Fruit fly (Drosophila melanogaster) whole organism, embryonic: ENCODE results near the gene CG16984.

ENCODE experiments used
- B-H1 ChIP-seq: fragments of 200-800 bp; sonication (Bioruptor generic); IDR thresholded peaks from 3 replicates; pipeline ENCODE4 v1.3.6; 2022; ENCODE audit warnings: missing biosample characterization, missing genetic modification characterization
- B-H2 ChIP-seq: fragments of 200-800 bp; sonication (Bioruptor generic); optimal IDR thresholded peaks from 2 replicates; lab custom pipeline; 2018; ENCODE audit warnings: missing biosample characterization, mild to moderate bottlenecking, missing genetic modification characterization
- Bgb ChIP-seq: fragments of 200-800 bp; sonication (Bioruptor generic); IDR thresholded peaks from 2 replicates; pipeline ENCODE4 v1.3.6; 2022; ENCODE audit warnings: missing biosample characterization, missing genetic modification characterization; ENCODE audit not compliant: partially characterized antibody
- Bteb2 ChIP-seq: fragments of 200-800 bp; sonication (Bioruptor generic); optimal IDR thresholded peaks from 2 replicates; lab custom pipeline; 2016; ENCODE audit warnings: missing biosample characterization, missing genetic modification characterization
- CG10366 ChIP-seq: fragments of 200-800 bp; sonication (Bioruptor generic); IDR thresholded peaks from 2 replicates; pipeline ENCODE4 v1.3.6; 2022; ENCODE audit warnings: missing biosample characterization, missing genetic modification characterization
- CG10979 ChIP-seq: fragments of 200-800 bp; sonication (Bioruptor generic); optimal IDR thresholded peaks from 2 replicates; lab custom pipeline; 2018; ENCODE audit warnings: missing biosample characterization, mild to moderate bottlenecking, missing genetic modification characterization, moderate library complexity
- CG12299 ChIP-seq: fragments of 200-800 bp; sonication (Bioruptor generic); optimal IDR thresholded peaks from 2 replicates; lab custom pipeline; 2018; ENCODE audit warnings: missing biosample characterization, mild to moderate bottlenecking, missing genetic modification characterization
- CG13123 ChIP-seq: fragments of 200-800 bp; sonication (Bioruptor generic); optimal IDR thresholded peaks from 2 replicates; lab custom pipeline; 2016; ENCODE audit warnings: missing biosample characterization, missing genetic modification characterization
- CG13775 ChIP-seq: fragments of 200-800 bp; sonication (Bioruptor generic); optimal IDR thresholded peaks from 3 replicates; lab custom pipeline; 2017; ENCODE audit warnings: missing biosample characterization, mild to moderate bottlenecking, missing genetic modification characterization
- CG16863 ChIP-seq: fragments of 200-800 bp; sonication (Bioruptor generic); optimal IDR thresholded peaks from 3 replicates; lab custom pipeline; 2016; ENCODE audit warnings: missing biosample characterization, missing genetic modification characterization
- CG17612 ChIP-seq: fragments of 200-800 bp; sonication (Bioruptor generic); IDR thresholded peaks from 2 replicates; pipeline ENCODE4 v1.3.6; 2022; ENCODE audit warnings: missing biosample characterization, missing genetic modification characterization
- CG18619 ChIP-seq: fragments of 200-800 bp; sonication (Bioruptor generic); optimal IDR thresholded peaks from 3 replicates; lab custom pipeline; 2017; ENCODE audit warnings: missing biosample characterization, mild to moderate bottlenecking, missing genetic modification characterization
- CG2120 ChIP-seq: fragments of 200-800 bp; sonication (Bioruptor generic); optimal IDR thresholded peaks from 3 replicates; lab custom pipeline; 2016; ENCODE audit warnings: missing biosample characterization, missing genetic modification characterization
- CG2129 ChIP-seq: fragments of 200-800 bp; sonication (Bioruptor generic); IDR thresholded peaks from 2 replicates; pipeline ENCODE4 v1.3.6; 2022; ENCODE audit warnings: missing biosample characterization, missing genetic modification characterization; ENCODE audit not compliant: partially characterized antibody
- CG33557 ChIP-seq: fragments of 200-800 bp; sonication (Bioruptor generic); optimal IDR thresholded peaks from 2 replicates; lab custom pipeline; 2019; ENCODE audit warnings: missing biosample characterization, mild to moderate bottlenecking, missing genetic modification characterization, moderate library complexity
- CG3838 ChIP-seq: fragments of 200-800 bp; sonication (Bioruptor generic); optimal IDR thresholded peaks from 3 replicates; lab custom pipeline; 2016; ENCODE audit warnings: missing biosample characterization, missing genetic modification characterization
- CG6654 ChIP-seq: fragments of 200-800 bp; sonication (Bioruptor generic); optimal IDR thresholded peaks from 2 replicates; lab custom pipeline; 2017; ENCODE audit warnings: missing biosample characterization, mild to moderate bottlenecking, missing genetic modification characterization
- CG7271 ChIP-seq: fragments of 200-800 bp; sonication (Bioruptor generic); optimal IDR thresholded peaks from 2 replicates; lab custom pipeline; 2018; ENCODE audit warnings: missing biosample characterization, mild to moderate bottlenecking, missing genetic modification characterization, moderate library complexity
- CG7928 ChIP-seq: fragments of 200-800 bp; sonication (Bioruptor generic); optimal IDR thresholded peaks from 2 replicates; lab custom pipeline; 2017; ENCODE audit warnings: missing biosample characterization, mild to moderate bottlenecking, missing genetic modification characterization
- Dref ChIP-seq: fragments of 200-800 bp; sonication (Bioruptor generic); IDR thresholded peaks from 2 replicates; pipeline ENCODE4 v1.3.6; 2022; ENCODE audit warnings: missing biosample characterization, missing genetic modification characterization
- Fer3 ChIP-seq: fragments of 200-800 bp; sonication (Bioruptor generic); optimal IDR thresholded peaks from 2 replicates; lab custom pipeline; 2018; ENCODE audit warnings: missing biosample characterization, mild to moderate bottlenecking, missing genetic modification characterization, moderate library complexity
- HmgD ChIP-seq: fragments of 200-800 bp; sonication (Bioruptor generic); optimal IDR thresholded peaks from 3 replicates; lab custom pipeline; 2016; ENCODE audit warnings: missing biosample characterization, missing genetic modification characterization
- Meics ChIP-seq: fragments of 200-800 bp; sonication (Bioruptor generic); optimal IDR thresholded peaks from 2 replicates; lab custom pipeline; 2017; ENCODE audit warnings: missing biosample characterization, mild to moderate bottlenecking, missing genetic modification characterization
- NC2β ChIP-seq: fragments of 200-800 bp; sonication (Bioruptor generic); optimal IDR thresholded peaks from 2 replicates; lab custom pipeline; 2016; ENCODE audit warnings: missing biosample characterization, missing genetic modification characterization
- Sin3A ChIP-seq: fragments of >200 bp; optimal IDR thresholded peaks from 2 replicates; lab custom pipeline; 2018
- Spps ChIP-seq: fragments of 200-800 bp; sonication (Bioruptor generic); optimal IDR thresholded peaks from 2 replicates; lab custom pipeline; 2018; ENCODE audit warnings: missing biosample characterization, mild to moderate bottlenecking, missing genetic modification characterization
- Sry-δ ChIP-seq: fragments of 200-800 bp; sonication (Bioruptor generic); optimal IDR thresholded peaks from 2 replicates; lab custom pipeline; 2016; ENCODE audit warnings: missing biosample characterization, missing genetic modification characterization
- YL-1 ChIP-seq: fragments of 200-800 bp; sonication (Bioruptor generic); optimal IDR thresholded peaks from 3 replicates; lab custom pipeline; 2017; ENCODE audit warnings: missing biosample characterization, mild to moderate bottlenecking, missing genetic modification characterization
- ara ChIP-seq: fragments of 200-800 bp; sonication (Bioruptor generic); IDR thresholded peaks from 2 replicates; pipeline ENCODE4 v1.3.6; 2022; ENCODE audit warnings: missing biosample characterization, missing genetic modification characterization
- cg ChIP-seq: fragments of 200-800 bp; sonication (Bioruptor generic); optimal IDR thresholded peaks from 3 replicates; lab custom pipeline; 2019; ENCODE audit warnings: missing biosample characterization, mild to moderate bottlenecking, missing genetic modification characterization, moderate library complexity
- chinmo ChIP-seq: fragments of 200-800 bp; sonication (Bioruptor generic); IDR thresholded peaks from 4 replicates; pipeline ENCODE4 v1.3.6; 2022; ENCODE audit warnings: missing biosample characterization, missing genetic modification characterization; ENCODE audit not compliant: partially characterized antibody
- chm ChIP-seq: fragments of 200-800 bp; sonication (Bioruptor generic); IDR thresholded peaks from 2 replicates; pipeline ENCODE4 v1.3.6; 2022; ENCODE audit warnings: missing biosample characterization, missing genetic modification characterization
- chn ChIP-seq: fragments of 200-800 bp; sonication (Bioruptor generic); optimal IDR thresholded peaks from 2 replicates; lab custom pipeline; 2016; ENCODE audit warnings: missing biosample characterization, missing genetic modification characterization
- crp ChIP-seq, 2 experiments: fragments of 200-800 bp; sonication (Bioruptor generic); optimal IDR thresholded peaks; 2 replicates in 1 of 2; 3 replicates in 1 of 2; lab custom pipeline; 2017; ENCODE audit warnings: missing biosample characterization in 2 of 2, missing genetic modification characterization in 2 of 2, mild to moderate bottlenecking in 1 of 2, moderate library complexity in 1 of 2
- cwo ChIP-seq: fragments of 200-800 bp; sonication (Bioruptor generic); optimal IDR thresholded peaks from 3 replicates; lab custom pipeline; 2017; ENCODE audit warnings: missing biosample characterization, missing genetic modification characterization, mild to moderate bottlenecking, moderate library complexity, missing genetic modification reagents
- en ChIP-seq: fragments of 200-800 bp; sonication (Bioruptor generic); optimal IDR thresholded peaks from 2 replicates; lab custom pipeline; 2016; ENCODE audit warnings: missing biosample characterization, missing genetic modification characterization
- fru ChIP-seq: fragments of >200 bp; optimal IDR thresholded peaks from 2 replicates; lab custom pipeline; 2017
- gt ChIP-seq: fragments of 200-800 bp; sonication (Bioruptor generic); IDR thresholded peaks from 2 replicates; pipeline ENCODE4 v1.3.6; 2022; ENCODE audit warnings: missing biosample characterization, missing genetic modification characterization
- ham ChIP-seq: fragments of 200-800 bp; sonication (Bioruptor generic); IDR thresholded peaks from 2 replicates; pipeline ENCODE4 v1.3.6; 2022; ENCODE audit warnings: missing biosample characterization, missing genetic modification characterization
- insv ChIP-seq, 2 experiments: fragments of 200-800 bp; sonication (Bioruptor generic); optimal IDR thresholded peaks; 3 replicates each; lab custom pipeline; 2016 to 2018; ENCODE audit warnings: missing biosample characterization in 2 of 2, missing genetic modification characterization in 2 of 2
- knrl ChIP-seq: fragments of 200-800 bp; sonication (Bioruptor generic); IDR thresholded peaks from 3 replicates; pipeline ENCODE4 v1.3.6; 2022; ENCODE audit warnings: missing biosample characterization, missing genetic modification characterization; ENCODE audit not compliant: partially characterized antibody
- lov ChIP-seq, 2 experiments: fragments of 200-800 bp in 1 of 2; fragments of >200 bp in 1 of 2; sonication (Bioruptor generic) in 1 of 2; IDR thresholded peaks in 1 of 2; optimal IDR thresholded peaks in 1 of 2; 2 replicates in 1 of 2; 3 replicates in 1 of 2; pipeline versions ENCODE4 v1.3.6 to Lab custom; 2017 to 2022; ENCODE audit warnings: missing biosample characterization in 1 of 2, missing genetic modification characterization in 1 of 2
- peb ChIP-seq: fragments of 200-800 bp; sonication (Bioruptor generic); IDR thresholded peaks from 2 replicates; pipeline ENCODE4 v1.3.6; 2022; ENCODE audit warnings: missing biosample characterization, missing genetic modification characterization
- pum ChIP-seq: fragments of 200-800 bp; sonication (Bioruptor generic); optimal IDR thresholded peaks from 2 replicates; lab custom pipeline; 2016; ENCODE audit warnings: missing biosample characterization, missing genetic modification characterization
- repo ChIP-seq: fragments of 200-800 bp; sonication (Bioruptor generic); optimal IDR thresholded peaks from 2 replicates; lab custom pipeline; 2016; ENCODE audit warnings: missing biosample characterization, missing genetic modification characterization
- rib ChIP-seq: fragments of 200-800 bp; sonication (Bioruptor generic); IDR thresholded peaks from 2 replicates; pipeline ENCODE4 v1.3.6; 2022; ENCODE audit warnings: missing biosample characterization, missing genetic modification characterization
- run ChIP-seq: fragments of 200-800 bp; sonication (Bioruptor generic); optimal IDR thresholded peaks from 3 replicates; lab custom pipeline; 2018; ENCODE audit warnings: missing biosample characterization, mild to moderate bottlenecking, missing genetic modification characterization
- sc ChIP-seq, 3 experiments: fragments of >200 bp in 2 of 3; fragments of 200-800 bp in 1 of 3; sonication (Bioruptor generic) in 1 of 3; optimal IDR thresholded peaks; 2 replicates in 2 of 3; 3 replicates in 1 of 3; lab custom pipeline; 2017; ENCODE audit warnings: mild to moderate bottlenecking in 1 of 3, missing biosample characterization in 1 of 3, missing genetic modification characterization in 1 of 3, missing genetic modification reagents in 1 of 3
- so ChIP-seq: fragments of 200-800 bp; sonication (Bioruptor generic); IDR thresholded peaks from 3 replicates; pipeline ENCODE4 v1.3.6; 2022; ENCODE audit warnings: missing biosample characterization, missing genetic modification characterization
- zen ChIP-seq: fragments of 200-800 bp; sonication (Bioruptor generic); optimal IDR thresholded peaks from 3 replicates; lab custom pipeline; 2018; ENCODE audit warnings: missing biosample characterization, mild to moderate bottlenecking, missing genetic modification characterization, moderate library complexity
- zfh1 ChIP-seq: fragments of 200-800 bp; sonication (Bioruptor generic); IDR thresholded peaks from 3 replicates; pipeline ENCODE4 v1.3.6; 2022; ENCODE audit warnings: missing biosample characterization, missing genetic modification characterization

CG16984 gene

DNA sequence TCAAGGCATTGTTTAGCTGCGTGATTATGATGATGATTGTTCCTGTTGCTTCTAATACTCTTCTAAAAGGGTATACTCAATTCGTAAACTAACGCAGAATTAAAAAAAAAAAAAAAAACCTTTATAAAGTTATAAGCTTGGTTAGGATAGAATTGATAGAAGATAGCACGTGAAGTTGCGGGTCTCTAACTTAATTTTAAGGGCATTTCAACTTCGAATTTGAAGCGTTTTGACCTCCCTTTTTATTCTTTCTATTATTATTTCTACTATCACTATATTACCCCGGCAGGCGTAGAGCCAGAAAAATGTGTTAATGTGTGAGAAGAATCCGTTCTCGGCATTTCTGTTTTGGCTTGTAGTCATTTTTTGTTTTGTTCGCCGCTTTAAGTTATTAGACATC, 16.8 kb upstream of the CG16984 start (continued):
- TF ChIP-seq Bgb (GFP tag; lab: Robert Waterston, UW) (no peak), Sin3A (lab: Kevin White, UChicago) (no peak), CG3838 (GFP tag; lab: Kevin White, UChicago) (no peak), B-H2 (GFP tag; lab: Kevin White, UChicago) (no peak), CG6654 (GFP tag; lab: Kevin White, UChicago) (peak; percentile 40), CG16863 (peak; percentile 40), CG2129 (no peak), Meics (GFP tag; lab: Kevin White, UChicago) (peak; percentile 55), gt (0 out of 2 replicates have a peak, but pooled peaks have one; percentile 9), chm (GFP tag; lab: Robert Waterston, UW) (peak; percentile 62; the same call in 1 of the 2 replicates), sc (optimal IDR thresholded peaks at IDR 0.05; lab: Kevin White, UChicago) (no peak), sc (GFP tag; optimal IDR thresholded peaks at IDR 0.05; lab: Kevin White, UChicago) (peak; percentile 54), CG10366 (GFP tag; lab: Robert Waterston, UW) (peak; percentile 70), YL-1 (GFP tag; lab: Kevin White, UChicago) (no peak), B-H1 (peak; percentile 36; the same call in 2 of the 3 replicates), chn (GFP tag; lab: Kevin White, UChicago) (peak; percentile 60), rib (GFP tag; lab: Robert Waterston, UW) (no peak), CG17612 (GFP tag; lab: Robert Waterston, UW) (no peak), fru (lab: Kevin White, UChicago) (no peak), zfh1 (GFP tag; lab: Robert Waterston, UW) (no peak), Dref (GFP tag; lab: Robert Waterston, UW) (no peak), so (GFP tag; lab: Robert Waterston, UW) (peak; percentile 58; the same call in 1 of the 3 replicates), CG2120 (GFP tag; lab: Kevin White, UChicago) (peak; percentile 75), ham (no peak), lov (optimal IDR thresholded peaks at IDR 0.05; lab: Kevin White, UChicago) (no peak), lov (GFP tag; IDR thresholded peaks at IDR 0.05; lab: Robert Waterston, UW) (no peak), pum (peak; percentile 50), chinmo (GFP tag; lab: Robert Waterston, UW) (no peak), crp (GFP tag; optimal IDR thresholded peaks at IDR 0.05; lab: Kevin White, UChicago) (no peak), zen (tag; lab: Kevin White, UChicago) (peak; percentile 44), insv (GFP tag; optimal IDR thresholded peaks at IDR 0.05; lab: Kevin White, UChicago) (no peak), repo (GFP tag; lab: Kevin White, UChicago) (peak; percentile 28), peb (GFP tag; lab: Robert Waterston, UW) (no peak), Spps (tag; lab: Kevin White, UChicago) (peak; percentile 60), cwo (peak; percentile 25), CG18619 (peak; percentile 16), CG12299 (no peak), CG7271 (tag; lab: Kevin White, UChicago) (no peak), CG7928 (GFP tag; lab: Kevin White, UChicago) (no peak), run (tag; lab: Kevin White, UChicago) (no peak), CG13123 (GFP tag; lab: Kevin White, UChicago) (no peak), CG10979 (tag; lab: Kevin White, UChicago) (peak; percentile 79), ara (peak; percentile 64; the same call in 1 of the 2 replicates), en (GFP tag; lab: Kevin White, UChicago) (no peak), CG33557 (GFP tag; lab: Kevin White, UChicago) (peak; percentile 65), CG13775 (GFP tag; lab: Kevin White, UChicago) (peak; percentile 44), Sry-δ (GFP tag; lab: Kevin White, UChicago) (peak; percentile 12), knrl (GFP tag; lab: Robert Waterston, UW) (no peak), Fer3 (tag; lab: Kevin White, UChicago) (peak; percentile 59), HmgD (GFP tag; lab: Kevin White, UChicago) (no peak), NC2β (GFP tag; lab: Kevin White, UChicago) (peak; percentile 26), cg (no peak), Bteb2 (GFP tag; lab: Kevin White, UChicago) (peak; percentile 58)
